Worm (Caenorhabditis elegans) whole organism, young adult: ENCODE results near the gene spe-44.
A peak's percentile ranks its signal among the peaks of the same experiment; 100 is the strongest.

Source experiments
- B0035.1 ChIP-seq: sonication (generic microtip); optimal IDR thresholded peaks from 2 replicates; lab custom pipeline; 2016; ENCODE audit warnings: missing genetic modification characterization, mild to moderate bottlenecking, missing compliant biosample characterization, missing genotype, missing genetic modification reagents
- B0261.1 ChIP-seq: sonication (generic microtip); optimal IDR thresholded peaks from 2 replicates; lab custom pipeline; 2016; ENCODE audit warnings: mild to moderate bottlenecking, missing genetic modification characterization, moderate library complexity, missing compliant biosample characterization
- B0336.3 ChIP-seq: fragments of 200-800 bp; sonication (Bioruptor generic); IDR thresholded peaks from 2 replicates; pipeline ENCODE4 v1.3.6; 2022; ENCODE audit warnings: missing genetic modification characterization, missing compliant biosample characterization
- D2030.7 ChIP-seq: fragments of 200-800 bp; sonication (Bioruptor generic); IDR thresholded peaks from 2 replicates; pipeline ENCODE4 v1.3.6; 2022; ENCODE audit warnings: missing genetic modification reagents, missing genetic modification characterization, missing compliant biosample characterization
- F33H1.4 ChIP-seq: fragments of 200-800 bp; sonication (Bioruptor generic); IDR thresholded peaks from 2 replicates; pipeline ENCODE4 v1.3.6; 2022; ENCODE audit warnings: missing genetic modification reagents, missing genetic modification characterization, missing compliant biosample characterization
- F39B2.1 ChIP-seq: fragments of 200-800 bp; sonication (Bioruptor generic); IDR thresholded peaks from 2 replicates; pipeline ENCODE4 v1.3.6; 2022; ENCODE audit warnings: missing genetic modification reagents, missing genetic modification characterization, missing compliant biosample characterization
- F52B5.7 ChIP-seq: sonication (generic microtip); optimal IDR thresholded peaks from 2 replicates; lab custom pipeline; 2016; ENCODE audit warnings: mild to moderate bottlenecking, missing genetic modification characterization, missing compliant biosample characterization
- F57C9.4 ChIP-seq: sonication (generic microtip); optimal IDR thresholded peaks from 2 replicates; lab custom pipeline; 2017; ENCODE audit warnings: mild to moderate bottlenecking, missing genetic modification characterization, missing compliant biosample characterization
- Y53G8AR.9 ChIP-seq: fragments of 200-800 bp; sonication (Bioruptor generic); conservative IDR thresholded peaks from 2 replicates; pipeline ENCODE4 v1.3.6; 2022; ENCODE audit warnings: missing genetic modification reagents, missing genetic modification characterization, missing compliant biosample characterization
- Y79H2A.3 ChIP-seq: fragments of 200-800 bp; sonication (Bioruptor generic); conservative IDR thresholded peaks from 2 replicates; pipeline ENCODE4 v1.3.6; 2022; ENCODE audit warnings: missing genetic modification reagents, missing genetic modification characterization, missing compliant biosample characterization
- ZK185.1 ChIP-seq: sonication (generic microtip); optimal IDR thresholded peaks from 2 replicates; lab custom pipeline; 2016; ENCODE audit warnings: mild to moderate bottlenecking, missing genetic modification characterization, missing compliant biosample characterization; ENCODE audit not compliant: poor library complexity, severe bottlenecking
- attf-3 ChIP-seq: fragments of 200-800 bp; sonication (Bioruptor generic); conservative IDR thresholded peaks from 2 replicates; pipeline ENCODE4 v1.3.6; 2022; ENCODE audit warnings: missing genetic modification reagents, missing genetic modification characterization, missing compliant biosample characterization
- attf-5 ChIP-seq: fragments of 200-800 bp; sonication (Bioruptor generic); optimal IDR thresholded peaks from 2 replicates; lab custom pipeline; 2018; ENCODE audit warnings: mild to moderate bottlenecking, missing genetic modification characterization, missing compliant biosample characterization
- cebp-1 ChIP-seq, 2 experiments: fragments of 200-800 bp in 1 of 2; sonication (Bioruptor generic) in 1 of 2; sonication (generic microtip) in 1 of 2; IDR thresholded peaks in 1 of 2; optimal IDR thresholded peaks in 1 of 2; 2 replicates each; pipeline versions ENCODE4 v1.3.6 to Lab custom; 2017 to 2022; ENCODE audit warnings: missing compliant biosample characterization in 2 of 2, missing genetic modification characterization in 2 of 2, mild to moderate bottlenecking in 1 of 2, missing genetic modification reagents in 1 of 2, moderate library complexity in 1 of 2
- ceh-79 ChIP-seq: sonication (generic microtip); optimal IDR thresholded peaks from 2 replicates; lab custom pipeline; 2017; ENCODE audit warnings: mild to moderate bottlenecking, missing genetic modification characterization, missing compliant biosample characterization
- dox-1 ChIP-seq: fragments of 200-800 bp; sonication (Bioruptor generic); IDR thresholded peaks from 2 replicates; pipeline ENCODE4 v1.3.6; 2022; ENCODE audit warnings: missing genetic modification reagents, missing genetic modification characterization, missing compliant biosample characterization
- efl-1 ChIP-seq: fragments of 150-350 bp; optimal IDR thresholded peaks from 2 replicates; lab custom pipeline; 2014; ENCODE audit warnings: missing biosample characterization, missing genetic modification reagents, missing genetic modification characterization
- egl-18 ChIP-seq: fragments of 200-800 bp; sonication (Bioruptor generic); IDR thresholded peaks from 2 replicates; pipeline ENCODE4 v1.3.6; 2022; ENCODE audit warnings: missing genetic modification reagents, missing genetic modification characterization, missing compliant biosample characterization
- ekl-4 ChIP-seq: fragments of 200-800 bp; sonication (Bioruptor generic); IDR thresholded peaks from 2 replicates; pipeline ENCODE4 v1.3.6; 2022; ENCODE audit warnings: missing genetic modification reagents, missing genetic modification characterization, missing compliant biosample characterization
- ets-4 ChIP-seq: fragments of 200-800 bp; sonication (Bioruptor generic); optimal IDR thresholded peaks from 2 replicates; lab custom pipeline; 2018; ENCODE audit warnings: mild to moderate bottlenecking, missing genetic modification characterization, missing compliant biosample characterization
- gei-17 ChIP-seq: fragments of 200-800 bp; sonication (Bioruptor generic); optimal IDR thresholded peaks from 2 replicates; lab custom pipeline; 2018; ENCODE audit warnings: mild to moderate bottlenecking, missing genetic modification characterization, missing compliant biosample characterization
- him-1 ChIP-seq: sonication (generic microtip); optimal IDR thresholded peaks from 2 replicates; lab custom pipeline; 2016; ENCODE audit warnings: missing genotype, missing genetic modification reagents, missing genetic modification characterization, missing compliant biosample characterization
- hmg-1.2 ChIP-seq: fragments of 200-800 bp; sonication (Bioruptor generic); IDR thresholded peaks from 2 replicates; pipeline ENCODE4 v1.3.6; 2022; ENCODE audit warnings: missing genetic modification reagents, missing genetic modification characterization, missing compliant biosample characterization
- lir-1 ChIP-seq: fragments of 200-800 bp; sonication (Bioruptor generic); conservative IDR thresholded peaks from 2 replicates; pipeline ENCODE4 v1.3.6; 2022; ENCODE audit warnings: missing genetic modification reagents, missing genetic modification characterization, missing compliant biosample characterization
- lsl-1 ChIP-seq: fragments of 200-800 bp; sonication (Bioruptor generic); optimal IDR thresholded peaks from 2 replicates; lab custom pipeline; 2018; ENCODE audit warnings: mild to moderate bottlenecking, missing genetic modification characterization, moderate library complexity, missing compliant biosample characterization
- lsy-27 ChIP-seq: sonication (generic microtip); optimal IDR thresholded peaks from 2 replicates; lab custom pipeline; 2017; ENCODE audit warnings: missing genetic modification characterization, mild to moderate bottlenecking, missing compliant biosample characterization, antibody characterized with exemption, missing genotype, borderline replicate concordance; ENCODE audit not compliant: insufficient read depth
- madf-6 ChIP-seq: fragments of 200-800 bp; sonication (Bioruptor generic); IDR thresholded peaks from 2 replicates; pipeline ENCODE4 v1.3.6; 2022; ENCODE audit warnings: missing genetic modification reagents, missing genetic modification characterization, missing compliant biosample characterization
- madf-8 ChIP-seq: fragments of 200-800 bp; sonication (Bioruptor generic); conservative IDR thresholded peaks from 2 replicates; pipeline ENCODE4 v1.3.6; 2022; ENCODE audit warnings: missing genetic modification reagents, missing genetic modification characterization, missing compliant biosample characterization
- mes-4 ChIP-seq: sonication (generic microtip); optimal IDR thresholded peaks from 2 replicates; lab custom pipeline; 2016; ENCODE audit warnings: missing genotype, missing genetic modification characterization, missing compliant biosample characterization
- nfya-1 ChIP-seq: sonication (generic microtip); optimal IDR thresholded peaks from 2 replicates; lab custom pipeline; 2017; ENCODE audit warnings: antibody characterized with exemption, missing compliant biosample characterization, missing genetic modification characterization, borderline replicate concordance; ENCODE audit not compliant: insufficient read depth
- nhr-120 ChIP-seq: fragments of 200-800 bp; sonication (Bioruptor generic); IDR thresholded peaks from 2 replicates; pipeline ENCODE4 v1.3.6; 2022; ENCODE audit warnings: missing genetic modification characterization, missing compliant biosample characterization
- nhr-27 ChIP-seq: fragments of 200-800 bp; sonication (Bioruptor generic); optimal IDR thresholded peaks from 2 replicates; lab custom pipeline; 2018; ENCODE audit warnings: mild to moderate bottlenecking, missing genetic modification characterization, moderate library complexity, missing compliant biosample characterization
- rcor-1 ChIP-seq: fragments of 200-800 bp; sonication (Bioruptor generic); IDR thresholded peaks from 2 replicates; pipeline ENCODE4 v1.3.6; 2022; ENCODE audit warnings: missing genetic modification reagents, missing genetic modification characterization, missing compliant biosample characterization
- rec-8 ChIP-seq, 2 experiments: sonication (generic microtip); optimal IDR thresholded peaks; 2 replicates each; lab custom pipeline; 2016; ENCODE audit warnings: mild to moderate bottlenecking in 2 of 2, missing genetic modification characterization in 2 of 2, missing genetic modification reagents in 2 of 2, missing genotype in 2 of 2, missing biosample characterization in 1 of 2, missing compliant biosample characterization in 1 of 2, moderate library complexity in 1 of 2
- rpc-1 ChIP-seq, 2 experiments: fragments of 150-350 bp in 1 of 2; sonication (generic microtip) in 1 of 2; optimal IDR thresholded peaks; 2 replicates each; lab custom pipeline; 2014 to 2018; ENCODE audit warnings: missing biosample characterization in 1 of 2, missing genetic modification characterization in 1 of 2, missing genetic modification reagents in 1 of 2, missing genotype in 1 of 2
- snpc-1.1 ChIP-seq: sonication (generic microtip); optimal IDR thresholded peaks from 2 replicates; lab custom pipeline; 2017; ENCODE audit warnings: missing genetic modification characterization, mild to moderate bottlenecking, missing compliant biosample characterization, antibody characterized with exemption, moderate library complexity, missing genotype, missing genetic modification reagents; ENCODE audit not compliant: insufficient read depth
- snpc-4 ChIP-seq, 5 experiments: fragments of 150-350 bp in 1 of 5; sonication (generic microtip) in 4 of 5; optimal IDR thresholded peaks; 2 replicates each; lab custom pipeline; 2014 to 2018; ENCODE audit warnings: missing genetic modification characterization in 5 of 5, missing biosample characterization in 3 of 5, antibody characterized with exemption in 2 of 5, mild to moderate bottlenecking in 2 of 5, missing compliant biosample characterization in 2 of 5, missing genotype in 2 of 5, moderate library complexity in 2 of 5, missing genetic modification reagents in 1 of 5
- tlf-1 ChIP-seq: fragments of 200-800 bp; sonication (Bioruptor generic); optimal IDR thresholded peaks from 2 replicates; lab custom pipeline; 2018; ENCODE audit warnings: mild to moderate bottlenecking, missing genetic modification characterization, missing compliant biosample characterization
- xnd-1 ChIP-seq: sonication (generic microtip); optimal IDR thresholded peaks from 2 replicates; lab custom pipeline; 2016; ENCODE audit warnings: missing genotype, missing genetic modification reagents, missing genetic modification characterization, missing compliant biosample characterization
- zim-3 ChIP-seq: sonication (generic microtip); optimal IDR thresholded peaks from 2 replicates; lab custom pipeline; 2017; ENCODE audit warnings: mild to moderate bottlenecking, missing genetic modification characterization, moderate library complexity, missing compliant biosample characterization
- ztf-25 ChIP-seq: fragments of 200-800 bp; sonication (Bioruptor generic); IDR thresholded peaks from 2 replicates; pipeline ENCODE4 v1.3.6; 2022; ENCODE audit warnings: missing genetic modification reagents, missing genetic modification characterization, missing compliant biosample characterization

Gene spe-44

DNA sequence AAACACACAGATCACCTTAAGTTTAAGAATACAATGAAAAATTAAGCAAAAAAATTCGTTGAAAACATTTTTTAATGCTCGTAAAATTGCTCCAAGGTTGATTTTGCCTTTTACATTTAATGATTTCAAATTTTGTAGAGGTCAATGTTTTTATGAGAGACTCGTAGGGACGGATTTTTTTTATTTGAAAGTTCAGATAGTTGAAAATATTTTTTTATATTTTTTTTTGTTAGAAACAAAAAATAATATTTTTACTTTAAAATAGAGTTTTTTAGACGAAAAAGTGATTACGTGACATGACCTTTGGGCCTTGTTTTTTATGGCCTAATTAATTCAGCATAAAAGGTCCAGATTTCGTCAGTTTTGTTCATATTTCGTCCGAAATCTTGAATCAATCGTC lies 735 bp upstream of the spe-44 start, which contains the start of gene smz-1 (continued):
- TF ChIP-seq B0261.1 (tag; lab: Kevin White, UChicago) (no peak), nhr-27 (tag; lab: Kevin White, UChicago) (no peak), rpc-1 (optimal IDR thresholded peaks at IDR 0.05; lab: Kevin White, UChicago) (no peak), rpc-1 (tag; optimal IDR thresholded peaks at IDR 0.05; lab: Kevin White, UChicago) (no peak), F57C9.4 (no peak)

DNA sequence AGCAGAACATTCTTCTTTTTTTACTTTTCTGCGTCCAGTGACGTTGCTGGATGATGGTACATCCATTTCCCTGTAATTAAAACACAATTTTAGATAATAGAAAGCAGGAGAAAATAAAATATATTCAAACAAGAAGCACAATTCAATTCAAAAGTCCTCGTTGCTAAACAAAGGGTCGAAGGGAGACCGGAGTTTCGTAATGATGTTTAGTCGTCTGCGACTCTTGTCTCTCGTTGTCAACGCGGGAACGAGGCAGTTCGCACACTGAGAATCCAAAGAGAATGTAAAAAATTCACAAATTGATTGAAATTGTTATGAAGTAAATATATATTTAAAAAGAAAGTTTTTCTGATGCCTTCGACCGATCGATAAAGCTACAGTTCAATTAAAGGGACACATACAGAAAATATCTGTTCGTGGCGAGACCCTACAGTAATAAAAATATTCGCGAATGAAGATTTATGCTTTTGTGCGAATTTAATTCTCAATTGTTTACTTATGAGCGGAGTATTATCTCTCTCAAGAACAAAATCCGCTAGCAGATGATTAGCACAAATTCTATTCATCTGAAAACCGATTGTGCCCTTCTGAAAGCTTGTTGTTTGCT lies 2.7 kb downstream of the spe-44 start, which contains the start of gene dpy-26:
TSS of gene dpy-26 (minus strand) at position 111 of the 607 bp plus-strand sequence.
- no peak for TF ChIP-seq F52B5.7
- TF ChIP-seq zim-3 (tag; lab: Kevin White, UChicago): no peak
- no peak for TF ChIP-seq nhr-120 (GFP tag; lab: Robert Waterston, UW)
- TF ChIP-seq him-1 (tag; lab: Kevin White, UChicago): no peak
- no peak for TF ChIP-seq rcor-1 (GFP tag; lab: Robert Waterston, UW)
- TF ChIP-seq ekl-4: 0 out of 2 replicates have a peak, but pooled peaks have one; percentile 47
- no peak for TF ChIP-seq tlf-1 (GFP tag; lab: Kevin White, UChicago)
- peak; percentile 54 for TF ChIP-seq efl-1 (GFP tag; lab: Kevin White, UChicago)
- peak; percentile 81 for TF ChIP-seq lsl-1 (GFP tag; lab: Kevin White, UChicago)
- no peak for TF ChIP-seq snpc-1.1
- no peak for TF ChIP-seq egl-18 (GFP tag; lab: Robert Waterston, UW)
- TF ChIP-seq ZK185.1 (tag; lab: Kevin White, UChicago): peak; percentile 22
- peak; percentile 49 for TF ChIP-seq madf-6
- no peak for TF ChIP-seq B0035.1 (tag; lab: Kevin White, UChicago)
- TF ChIP-seq gei-17 (GFP tag; lab: Kevin White, UChicago): no peak
- TF ChIP-seq rec-8 (tag; optimal IDR thresholded peaks at IDR 0.05; lab: Kevin White, UChicago): no peak
- no peak for TF ChIP-seq lir-1
- TF ChIP-seq lsy-27 (tag; lab: Kevin White, UChicago): no peak
- no peak for TF ChIP-seq ets-4
- no peak for TF ChIP-seq dox-1 (GFP tag; lab: Robert Waterston, UW)
- no peak for TF ChIP-seq Y79H2A.3 (GFP tag; lab: Robert Waterston, UW)
- TF ChIP-seq hmg-1.2 (GFP tag; lab: Robert Waterston, UW): peak; percentile 48; the same call in 1 of the 2 replicates
- peak; percentile 73 for TF ChIP-seq F33H1.4
- no peak for TF ChIP-seq mes-4
- TF ChIP-seq Y53G8AR.9 (GFP tag; lab: Robert Waterston, UW): no peak
- TF ChIP-seq madf-8: peak; percentile 21; the same call in 1 of the 2 replicates
- TF ChIP-seq F39B2.1 (GFP tag; lab: Robert Waterston, UW): no peak
- TF ChIP-seq ztf-25: no peak
- TF ChIP-seq ceh-79: no peak
- TF ChIP-seq attf-5 (GFP tag; lab: Kevin White, UChicago): no peak
- TF ChIP-seq snpc-4 (GFP tag; optimal IDR thresholded peaks at IDR 0.05; lab: Kevin White, UChicago): no peak
- TF ChIP-seq snpc-4 (tag; optimal IDR thresholded peaks at IDR 0.05; lab: Kevin White, UChicago): peak in 2 of 4 experiments; percentile 13 to 14
- TF ChIP-seq B0336.3: no peak
- peak; percentile 22 for TF ChIP-seq xnd-1
- no peak for TF ChIP-seq nfya-1 (tag; lab: Kevin White, UChicago)
- TF ChIP-seq cebp-1 (GFP tag; IDR thresholded peaks at IDR 0.05; lab: Robert Waterston, UW): no peak
- TF ChIP-seq cebp-1 (tag; optimal IDR thresholded peaks at IDR 0.05; lab: Kevin White, UChicago): no peak
- TF ChIP-seq attf-3 (GFP tag; lab: Robert Waterston, UW): peak; percentile 91
- peak; percentile 29; the same call in 1 of the 2 replicates for TF ChIP-seq D2030.7 (GFP tag; lab: Robert Waterston, UW)
